Fruit fly (Drosophila melanogaster) whole organism, embryonic: ENCODE measurements around the gene CG12998.
A peak's percentile ranks its signal among the peaks of the same experiment; 100 is the strongest.

Experiments used
- Ada2b ChIP-seq: fragments of 200-800 bp; sonication (Bioruptor generic); IDR thresholded peaks from 2 replicates; pipeline ENCODE4 v1.3.6; 2022; ENCODE audit warnings: missing biosample characterization, missing genetic modification characterization
- Adf1 ChIP-seq: fragments of 200-800 bp; sonication (Bioruptor generic); IDR thresholded peaks from 2 replicates; pipeline ENCODE4 v1.3.6; 2022; ENCODE audit warnings: missing biosample characterization, missing genetic modification characterization
- Asciz ChIP-seq: fragments of 200-800 bp; sonication (Bioruptor generic); optimal IDR thresholded peaks from 2 replicates; lab custom pipeline; 2017; ENCODE audit warnings: missing biosample characterization, mild to moderate bottlenecking, missing genetic modification characterization, missing genetic modification reagents
- CG10366 ChIP-seq: fragments of 200-800 bp; sonication (Bioruptor generic); IDR thresholded peaks from 2 replicates; pipeline ENCODE4 v1.3.6; 2022; ENCODE audit warnings: missing biosample characterization, missing genetic modification characterization
- CG10979 ChIP-seq: fragments of 200-800 bp; sonication (Bioruptor generic); optimal IDR thresholded peaks from 2 replicates; lab custom pipeline; 2018; ENCODE audit warnings: missing biosample characterization, mild to moderate bottlenecking, missing genetic modification characterization, moderate library complexity
- CG11723 ChIP-seq: fragments of 200-800 bp; sonication (Bioruptor generic); optimal IDR thresholded peaks from 2 replicates; lab custom pipeline; 2017; ENCODE audit warnings: missing biosample characterization, mild to moderate bottlenecking, missing genetic modification characterization
- CG13775 ChIP-seq: fragments of 200-800 bp; sonication (Bioruptor generic); optimal IDR thresholded peaks from 3 replicates; lab custom pipeline; 2017; ENCODE audit warnings: missing biosample characterization, mild to moderate bottlenecking, missing genetic modification characterization
- CG15601 ChIP-seq: fragments of 200-800 bp; sonication (Bioruptor generic); optimal IDR thresholded peaks from 3 replicates; lab custom pipeline; 2019; ENCODE audit warnings: missing biosample characterization, mild to moderate bottlenecking, missing genetic modification characterization, moderate library complexity
- CG17829 ChIP-seq: fragments of 200-800 bp; optimal IDR thresholded peaks from 2 replicates; lab custom pipeline; 2019; ENCODE audit warnings: missing biosample characterization, mild to moderate bottlenecking, missing genetic modification characterization, moderate library complexity
- CG2120 ChIP-seq: fragments of 200-800 bp; sonication (Bioruptor generic); optimal IDR thresholded peaks from 3 replicates; lab custom pipeline; 2016; ENCODE audit warnings: missing biosample characterization, missing genetic modification characterization
- CG2202 ChIP-seq: fragments of 200-800 bp; sonication (Bioruptor generic); optimal IDR thresholded peaks from 2 replicates; lab custom pipeline; 2018; ENCODE audit warnings: missing biosample characterization, mild to moderate bottlenecking, missing genetic modification characterization
- CG2678 ChIP-seq: fragments of 200-800 bp; sonication (Bioruptor generic); optimal IDR thresholded peaks from 3 replicates; lab custom pipeline; 2019; ENCODE audit warnings: missing biosample characterization, mild to moderate bottlenecking, missing genetic modification characterization, moderate library complexity
- CG31441 ChIP-seq: fragments of 200-800 bp; sonication (Bioruptor generic); IDR thresholded peaks from 2 replicates; pipeline ENCODE4 v1.3.6; 2022; ENCODE audit warnings: missing biosample characterization, missing genetic modification characterization
- CG32532 ChIP-seq: fragments of 200-800 bp; sonication (Bioruptor generic); IDR thresholded peaks from 2 replicates; pipeline ENCODE4 v1.3.6; 2022; ENCODE audit warnings: missing biosample characterization, missing genetic modification characterization
- CG4404 ChIP-seq: fragments of 200-800 bp; sonication (Bioruptor generic); IDR thresholded peaks from 2 replicates; pipeline ENCODE4 v1.3.6; 2022; ENCODE audit warnings: missing biosample characterization, missing genetic modification characterization
- CG6689 ChIP-seq: fragments of 200-800 bp; sonication (Bioruptor generic); IDR thresholded peaks from 2 replicates; pipeline ENCODE4 v1.3.6; 2022; ENCODE audit warnings: missing biosample characterization, missing genetic modification characterization
- CG6854 ChIP-seq: fragments of 200-800 bp; sonication (Bioruptor generic); optimal IDR thresholded peaks from 3 replicates; lab custom pipeline; 2017; ENCODE audit warnings: missing biosample characterization, mild to moderate bottlenecking, missing genetic modification characterization
- CG8089 ChIP-seq: fragments of 200-800 bp; sonication (Bioruptor generic); optimal IDR thresholded peaks from 3 replicates; lab custom pipeline; 2016; ENCODE audit warnings: missing biosample characterization, missing genetic modification characterization
- Doc3 ChIP-seq: fragments of 200-800 bp; sonication (Bioruptor generic); IDR thresholded peaks from 3 replicates; pipeline ENCODE4 v1.3.6; 2022; ENCODE audit warnings: missing biosample characterization, missing genetic modification characterization; ENCODE audit not compliant: partially characterized antibody
- HLH3B ChIP-seq: fragments of 200-800 bp; sonication (Bioruptor generic); IDR thresholded peaks from 2 replicates; pipeline ENCODE4 v1.3.6; 2022; ENCODE audit warnings: missing biosample characterization, missing genetic modification characterization
- Hey ChIP-seq: fragments of 200-800 bp; sonication (Bioruptor generic); optimal IDR thresholded peaks from 3 replicates; lab custom pipeline; 2018; ENCODE audit warnings: missing biosample characterization, mild to moderate bottlenecking, missing genetic modification characterization
- Jarid2 ChIP-seq: fragments of 200-800 bp; sonication (Bioruptor generic); optimal IDR thresholded peaks from 3 replicates; lab custom pipeline; 2017; ENCODE audit warnings: mild to moderate bottlenecking, missing biosample characterization, missing genetic modification reagents, missing genetic modification characterization
- Kr ChIP-seq: fragments of 200-800 bp; sonication (Bioruptor generic); optimal IDR thresholded peaks from 2 replicates; lab custom pipeline; 2017; ENCODE audit warnings: missing biosample characterization, mild to moderate bottlenecking, missing genetic modification characterization
- MESR4 ChIP-seq: fragments of 200-800 bp; sonication (Bioruptor generic); optimal IDR thresholded peaks from 2 replicates; lab custom pipeline; 2018; ENCODE audit warnings: missing biosample characterization, mild to moderate bottlenecking, missing genetic modification characterization, moderate library complexity
- Mad ChIP-seq: fragments of 200-800 bp; sonication (Bioruptor generic); optimal IDR thresholded peaks from 2 replicates; lab custom pipeline; 2016; ENCODE audit warnings: missing biosample characterization, missing genetic modification characterization
- Med ChIP-seq: fragments of 200-800 bp; sonication (Bioruptor generic); peaks from one replicate; lab custom pipeline; 2016; ENCODE audit warnings: missing biosample characterization, missing genetic modification characterization, mild to moderate bottlenecking, inconsistent platforms, moderate library complexity
- Mes4 ChIP-seq: fragments of 200-800 bp; sonication (Bioruptor generic); optimal IDR thresholded peaks from 2 replicates; lab custom pipeline; 2016; ENCODE audit warnings: missing biosample characterization, missing genetic modification characterization
- Mrtf ChIP-seq: fragments of 200-800 bp; sonication (Bioruptor generic); IDR thresholded peaks from 3 replicates; pipeline ENCODE4 v1.3.6; 2022; ENCODE audit warnings: missing biosample characterization, missing genetic modification characterization
- Myb ChIP-seq: fragments of 200-800 bp; sonication (Bioruptor generic); optimal IDR thresholded peaks from 2 replicates; lab custom pipeline; 2016; ENCODE audit warnings: missing biosample characterization, missing genetic modification characterization
- NC2β ChIP-seq: fragments of 200-800 bp; sonication (Bioruptor generic); optimal IDR thresholded peaks from 2 replicates; lab custom pipeline; 2016; ENCODE audit warnings: missing biosample characterization, missing genetic modification characterization
- NK7.1 ChIP-seq: fragments of 200-800 bp; sonication (Bioruptor generic); optimal IDR thresholded peaks from 3 replicates; lab custom pipeline; 2016; ENCODE audit warnings: missing biosample characterization, missing genetic modification characterization
- Neu2 ChIP-seq: fragments of 200-800 bp; sonication (Bioruptor generic); optimal IDR thresholded peaks from 3 replicates; lab custom pipeline; 2016; ENCODE audit warnings: missing biosample characterization, missing genetic modification characterization, borderline replicate concordance
- Six4 ChIP-seq: fragments of 200-800 bp; sonication (Bioruptor generic); optimal IDR thresholded peaks from 2 replicates; lab custom pipeline; 2016; ENCODE audit warnings: missing biosample characterization, missing genetic modification characterization
- Spps ChIP-seq: fragments of 200-800 bp; sonication (Bioruptor generic); optimal IDR thresholded peaks from 2 replicates; lab custom pipeline; 2018; ENCODE audit warnings: missing biosample characterization, mild to moderate bottlenecking, missing genetic modification characterization
- chn ChIP-seq: fragments of 200-800 bp; sonication (Bioruptor generic); optimal IDR thresholded peaks from 2 replicates; lab custom pipeline; 2016; ENCODE audit warnings: missing biosample characterization, missing genetic modification characterization
- cwo ChIP-seq: fragments of 200-800 bp; sonication (Bioruptor generic); optimal IDR thresholded peaks from 3 replicates; lab custom pipeline; 2017; ENCODE audit warnings: missing biosample characterization, missing genetic modification characterization, mild to moderate bottlenecking, moderate library complexity, missing genetic modification reagents
- emc ChIP-seq: fragments of 200-800 bp; sonication (Bioruptor generic); optimal IDR thresholded peaks from 2 replicates; lab custom pipeline; 2016; ENCODE audit warnings: missing biosample characterization, missing genetic modification characterization
- grn ChIP-seq: fragments of 200-800 bp; sonication (Bioruptor generic); optimal IDR thresholded peaks from 3 replicates; lab custom pipeline; 2017; ENCODE audit warnings: missing biosample characterization, missing genetic modification characterization
- mld ChIP-seq: fragments of 200-800 bp; sonication (Bioruptor generic); IDR thresholded peaks from 3 replicates; pipeline ENCODE4 v1.3.6; 2022; ENCODE audit warnings: missing biosample characterization, missing genetic modification characterization; ENCODE audit not compliant: partially characterized antibody
- onecut ChIP-seq: fragments of 200-800 bp; sonication (Bioruptor generic); IDR thresholded peaks from 2 replicates; pipeline ENCODE4 v1.3.6; 2022; ENCODE audit warnings: missing biosample characterization, missing genetic modification characterization
- p53 ChIP-seq: fragments of 200-800 bp; sonication (Bioruptor generic); optimal IDR thresholded peaks from 2 replicates; lab custom pipeline; 2016; ENCODE audit warnings: missing biosample characterization, missing genetic modification characterization
- pan ChIP-seq, 4 experiments: fragments of >200 bp in 3 of 4; fragments of 200-800 bp in 1 of 4; sonication (Bioruptor generic) in 1 of 4; optimal IDR thresholded peaks in 3 of 4; IDR thresholded peaks in 1 of 4; 2 replicates each; pipeline versions ENCODE4 v1.3.6 to Lab custom; 2017 to 2022; ENCODE audit warnings: missing biosample characterization in 2 of 4, missing genetic modification characterization in 2 of 4, mixed read lengths in 1 of 4
- pb ChIP-seq: fragments of 200-800 bp; sonication (Bioruptor generic); optimal IDR thresholded peaks from 3 replicates; lab custom pipeline; 2016; ENCODE audit warnings: missing biosample characterization, missing genetic modification characterization
- pho ChIP-seq: fragments of 200-800 bp; sonication (Bioruptor generic); optimal IDR thresholded peaks from 2 replicates; lab custom pipeline; 2016; ENCODE audit warnings: missing biosample characterization, missing genetic modification characterization
- row ChIP-seq: fragments of 200-800 bp; sonication (Bioruptor generic); IDR thresholded peaks from 3 replicates; pipeline ENCODE4 v1.3.6; 2022; ENCODE audit warnings: missing biosample characterization, missing genetic modification characterization
- sd ChIP-seq: fragments of 200-800 bp; sonication (Bioruptor generic); optimal IDR thresholded peaks from 3 replicates; lab custom pipeline; 2018; ENCODE audit warnings: missing biosample characterization, mild to moderate bottlenecking, missing genetic modification characterization, moderate library complexity
- sens ChIP-seq: fragments of 200-800 bp; sonication (Bioruptor generic); peaks from one replicate; lab custom pipeline; 2016; ENCODE audit warnings: missing biosample characterization, missing genetic modification characterization
- slbo ChIP-seq: fragments of 200-800 bp; sonication (Bioruptor generic); IDR thresholded peaks from 2 replicates; pipeline ENCODE4 v1.3.6; 2022; ENCODE audit warnings: missing biosample characterization, missing genetic modification characterization
- twi ChIP-seq: fragments of 200-800 bp; optimal IDR thresholded peaks from 2 replicates; lab custom pipeline; 2019; ENCODE audit warnings: missing biosample characterization, mild to moderate bottlenecking, missing genetic modification characterization, moderate library complexity
- yki ChIP-seq: fragments of >200 bp; optimal IDR thresholded peaks from 3 replicates; lab custom pipeline; 2018
- zf30C ChIP-seq: fragments of 200-800 bp; sonication (Bioruptor generic); optimal IDR thresholded peaks from 3 replicates; lab custom pipeline; 2018; ENCODE audit warnings: missing biosample characterization, mild to moderate bottlenecking, missing genetic modification characterization
- zfh2 ChIP-seq: fragments of 200-800 bp; sonication (Bioruptor generic); optimal IDR thresholded peaks from 2 replicates; lab custom pipeline; 2016; ENCODE audit warnings: missing biosample characterization, missing genetic modification characterization

The CG12998 gene

DNA sequence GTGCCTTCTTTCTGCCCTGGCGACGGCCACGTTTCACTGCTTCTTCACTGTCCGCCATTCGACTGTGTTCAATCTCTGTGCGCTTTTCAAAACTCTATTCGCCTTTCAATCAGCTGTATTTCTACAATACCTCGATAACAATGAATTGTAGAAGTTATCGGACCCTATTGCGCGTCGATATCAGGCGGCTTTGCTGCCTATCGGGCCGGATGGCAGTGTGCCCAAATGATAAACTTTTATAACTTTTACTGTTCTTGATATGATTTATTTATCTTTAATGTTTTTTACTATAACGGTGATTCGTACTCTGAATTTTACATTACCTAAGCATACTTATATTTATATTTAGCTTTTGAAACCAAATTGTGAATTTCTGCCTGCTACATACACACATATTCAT is 26.4 kb downstream of the CG12998 start, which contains the start of gene CG8915 (continued):
- TF ChIP-seq zfh2 (GFP tag; lab: Kevin White, UChicago) (no peak), p53 (GFP tag; lab: Kevin White, UChicago) (no peak), CG4404 (GFP tag; lab: Robert Waterston, UW) (no peak), CG11723 (GFP tag; lab: Kevin White, UChicago) (no peak), Ada2b (GFP tag; lab: Robert Waterston, UW) (no peak), CG10366 (GFP tag; lab: Robert Waterston, UW) (no peak), CG2202 (no peak), Neu2 (GFP tag; lab: Kevin White, UChicago) (no peak), chn (GFP tag; lab: Kevin White, UChicago) (no peak), grn (GFP tag; lab: Kevin White, UChicago) (no peak), Asciz (GFP tag; lab: Kevin White, UChicago) (no peak), emc (GFP tag; lab: Kevin White, UChicago) (no peak), MESR4 (GFP tag; lab: Kevin White, UChicago) (peak; percentile 43), CG2120 (GFP tag; lab: Kevin White, UChicago) (peak; percentile 24), cwo (GFP tag; lab: Kevin White, UChicago) (no peak), CG17829 (no peak), Kr (GFP tag; lab: Kevin White, UChicago) (no peak), CG15601 (tag; lab: Kevin White, UChicago) (peak; percentile 56), pho (no peak), NC2β (GFP tag; lab: Kevin White, UChicago) (no peak), CG31441 (no peak), yki (lab: Kevin White, UChicago) (no peak), Hey (tag; lab: Kevin White, UChicago) (no peak), CG10979 (tag; lab: Kevin White, UChicago) (no peak), Med (peak; percentile 67), CG8089 (GFP tag; lab: Kevin White, UChicago) (no peak), Myb (GFP tag; lab: Kevin White, UChicago) (no peak), CG2678 (no peak), HLH3B (no peak), CG6689 (no peak), Mrtf (GFP tag; lab: Robert Waterston, UW) (no peak), slbo (GFP tag; lab: Robert Waterston, UW) (no peak), Six4 (GFP tag; lab: Kevin White, UChicago) (no peak), twi (tag; lab: Kevin White, UChicago) (no peak), Jarid2 (GFP tag; lab: Kevin White, UChicago) (no peak), CG13775 (no peak), sd (no peak), CG32532 (GFP tag; lab: Robert Waterston, UW) (no peak), mld (GFP tag; lab: Robert Waterston, UW) (no peak), row (GFP tag; lab: Robert Waterston, UW) (peak; percentile 41), Adf1 (no peak), Mad (GFP tag; lab: Kevin White, UChicago) (no peak), onecut (GFP tag; lab: Robert Waterston, UW) (no peak), sens (peak; percentile 71), pb (GFP tag; lab: Kevin White, UChicago) (no peak), NK7.1 (GFP tag; lab: Kevin White, UChicago) (no peak), Spps (tag; lab: Kevin White, UChicago) (no peak), zf30C (GFP tag; lab: Kevin White, UChicago) (no peak), Doc3 (GFP tag; lab: Robert Waterston, UW) (peak; percentile 45; the same call in 1 of the 3 replicates), CG6854 (GFP tag; lab: Kevin White, UChicago) (no peak), Mes4 (GFP tag; lab: Kevin White, UChicago) (no peak), pan (optimal IDR thresholded peaks at IDR 0.05; lab: Kevin White, UChicago) (no peak), pan (GFP tag; optimal IDR thresholded peaks at IDR 0.05 in 1 of 2, IDR thresholded peaks at IDR 0.05 in 1 of 2) (no peak)
